Worm (Caenorhabditis elegans) whole organism, L3 larva: ENCODE data around the gene F52C6.4.

Source experiments
- mdl-1 ChIP-seq: fragments of 150-350 bp; optimal IDR thresholded peaks from 2 replicates; lab custom pipeline; 2014; ENCODE audit warnings: missing biosample characterization, missing genetic modification characterization
- nhr-12 ChIP-seq: fragments of 150-350 bp; optimal IDR thresholded peaks from 2 replicates; lab custom pipeline; 2014; ENCODE audit warnings: missing biosample characterization, missing genetic modification characterization
- nhr-23 ChIP-seq: fragments of 150-350 bp; optimal IDR thresholded peaks from 2 replicates; lab custom pipeline; 2014; ENCODE audit warnings: missing biosample characterization, missing genetic modification reagents, missing genetic modification characterization
- nhr-25 ChIP-seq: sonication (generic microtip); optimal IDR thresholded peaks from 2 replicates; lab custom pipeline; 2017; ENCODE audit warnings: missing biosample characterization, missing genetic modification characterization
- pqm-1 ChIP-seq: fragments of 150-350 bp; optimal IDR thresholded peaks from 2 replicates; lab custom pipeline; 2017; ENCODE audit warnings: missing biosample characterization, missing genetic modification characterization, inconsistent platforms
- unc-62 ChIP-seq: fragments of 150-350 bp; sonication (generic microtip); optimal IDR thresholded peaks from 4 replicates; lab custom pipeline; 2014; ENCODE audit warnings: missing biosample characterization, missing genetic modification reagents, missing genetic modification characterization

DNA sequence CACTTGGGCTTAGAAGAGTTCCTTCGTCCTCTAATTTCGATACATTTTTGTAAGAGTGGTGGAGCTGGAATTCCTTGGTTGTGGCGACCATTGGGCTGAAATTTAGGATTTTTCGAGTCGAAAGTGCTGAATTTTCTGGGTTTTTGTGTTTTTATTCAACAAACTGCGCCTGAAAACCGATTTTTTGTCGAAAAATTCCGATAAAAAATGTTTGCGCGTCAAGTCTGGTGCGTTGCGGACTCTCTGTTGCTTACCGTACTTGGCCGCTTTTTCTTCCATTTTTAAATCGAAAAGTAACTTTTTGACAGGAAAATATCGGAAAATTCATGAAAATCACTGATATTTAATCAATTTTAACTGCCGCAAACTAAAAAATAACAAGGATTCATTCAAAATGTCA, 5.1 kb upstream of the F52C6.4 start, which contains the start of gene bath-4:
- TF ChIP-seq nhr-12 (tag; lab: Kevin White, UChicago), result no peak
- TF ChIP-seq mdl-1, result no peak
- TF ChIP-seq pqm-1 (tag; lab: Kevin White, UChicago), result no peak
- no peak for TF ChIP-seq nhr-23 (tag; lab: Kevin White, UChicago)
- TF ChIP-seq unc-62 (GFP tag; lab: Kevin White, UChicago), result no peak
- no peak for TF ChIP-seq nhr-25 (tag; lab: Kevin White, UChicago)
